Fruit fly (Drosophila melanogaster) whole organism, wandering third instar larva: ENCODE results near the gene Pmm2.

Experiments
- Abd-B ChIP-seq: fragments of >200 bp; optimal IDR thresholded peaks from 2 replicates; lab custom pipeline; 2017; ENCODE audit warnings: missing biosample characterization, missing genetic modification characterization
- CG32264 ChIP-seq: fragments of 200-800 bp; sonication (Bioruptor generic); optimal IDR thresholded peaks from 2 replicates; lab custom pipeline; 2016; ENCODE audit warnings: missing biosample characterization, missing genetic modification characterization
- CG9705 ChIP-seq: fragments of 200-800 bp; sonication (Bioruptor generic); optimal IDR thresholded peaks from 2 replicates; lab custom pipeline; 2018; ENCODE audit warnings: missing biosample characterization, mild to moderate bottlenecking, missing genetic modification characterization
- CrebA ChIP-seq: fragments of 200-800 bp; sonication (Bioruptor generic); optimal IDR thresholded peaks from 2 replicates; lab custom pipeline; 2016; ENCODE audit warnings: missing biosample characterization, mild to moderate bottlenecking, missing genetic modification characterization, borderline replicate concordance
- Dfd ChIP-seq: fragments of >200 bp; optimal IDR thresholded peaks from 2 replicates; lab custom pipeline; 2017; ENCODE audit warnings: missing biosample characterization, missing genetic modification characterization
- Dif ChIP-seq: fragments of 200-275, 200-300 bp; sonication (Bioruptor generic); optimal IDR thresholded peaks from 2 replicates; lab custom pipeline; 2018; ENCODE audit warnings: missing biosample characterization, missing genetic modification characterization; ENCODE audit not compliant: partially characterized antibody
- GATAd ChIP-seq: sonication (Bioruptor generic); optimal IDR thresholded peaks from 2 replicates; lab custom pipeline; 2016; ENCODE audit warnings: missing biosample characterization, missing genetic modification characterization
- HLH106 ChIP-seq: fragments of 200-800 bp; optimal IDR thresholded peaks from 3 replicates; lab custom pipeline; 2019; ENCODE audit warnings: missing biosample characterization, mild to moderate bottlenecking, missing genetic modification characterization, moderate library complexity
- Hnf4 ChIP-seq: fragments of 200-800 bp; sonication (Bioruptor generic); optimal IDR thresholded peaks from 2 replicates; lab custom pipeline; 2016; ENCODE audit warnings: missing biosample characterization, mild to moderate bottlenecking, missing genetic modification characterization
- Hr78 ChIP-seq: fragments of >200 bp; optimal IDR thresholded peaks from 2 replicates; lab custom pipeline; 2017; ENCODE audit warnings: missing biosample characterization, missing genetic modification characterization
- Hr83 ChIP-seq: fragments of 200-300 bp; sonication (Bioruptor generic); optimal IDR thresholded peaks from 2 replicates; lab custom pipeline; 2016; ENCODE audit warnings: missing biosample characterization, mild to moderate bottlenecking, missing genetic modification characterization, moderate library complexity; ENCODE audit not compliant: poor library complexity, severe bottlenecking
- Jra ChIP-seq: sonication (Bioruptor generic); optimal IDR thresholded peaks from 2 replicates; lab custom pipeline; 2016; ENCODE audit warnings: missing biosample characterization, missing genetic modification characterization
- Mio ChIP-seq: sonication (Bioruptor generic); optimal IDR thresholded peaks from 2 replicates; lab custom pipeline; 2016; ENCODE audit warnings: missing biosample characterization, missing genetic modification characterization
- Myc ChIP-seq: fragments of >200 bp; optimal IDR thresholded peaks from 2 replicates; lab custom pipeline; 2017
- N ChIP-seq: fragments of >200 bp; optimal IDR thresholded peaks from 2 replicates; lab custom pipeline; 2018; ENCODE audit warnings: missing biosample characterization, missing external identifiers, missing genetic modification characterization
- OdsH ChIP-seq: fragments of 200-800 bp; sonication (Bioruptor generic); optimal IDR thresholded peaks from 2 replicates; lab custom pipeline; 2016; ENCODE audit warnings: missing biosample characterization, mild to moderate bottlenecking, missing genetic modification characterization
- Rel ChIP-seq, 2 experiments: fragments of 200-800 bp; sonication (Bioruptor generic) in 1 of 2; optimal IDR thresholded peaks; 2 replicates in 1 of 2; 3 replicates in 1 of 2; lab custom pipeline; 2016 to 2019; ENCODE audit warnings: mild to moderate bottlenecking in 2 of 2, missing biosample characterization in 2 of 2, missing genetic modification characterization in 2 of 2, moderate library complexity in 1 of 2
- Sp1 ChIP-seq: fragments of 200-800 bp; sonication (Bioruptor generic); optimal IDR thresholded peaks from 3 replicates; lab custom pipeline; 2019; ENCODE audit warnings: missing biosample characterization, mild to moderate bottlenecking, missing genetic modification characterization, moderate library complexity
- Vsx2 ChIP-seq: fragments of 200-300, 225-300 bp; sonication (Bioruptor generic); optimal IDR thresholded peaks from 2 replicates; lab custom pipeline; 2018; ENCODE audit warnings: missing biosample characterization, missing genetic modification characterization; ENCODE audit not compliant: partially characterized antibody
- br ChIP-seq: fragments of 200-800 bp; sonication (Bioruptor generic); optimal IDR thresholded peaks from 2 replicates; lab custom pipeline; 2016; ENCODE audit warnings: missing biosample characterization, missing genetic modification characterization
- brk ChIP-seq: fragments of 200-800 bp; sonication (Bioruptor generic); optimal IDR thresholded peaks from 2 replicates; lab custom pipeline; 2016; ENCODE audit warnings: missing biosample characterization, mild to moderate bottlenecking, missing genetic modification characterization
- dl ChIP-seq, 2 experiments: fragments of 175-275, 200-275 bp in 1 of 2; fragments of 200-275 bp in 1 of 2; sonication (Bioruptor generic); optimal IDR thresholded peaks; lab custom pipeline; 2018; ENCODE audit warnings: mild to moderate bottlenecking in 2 of 2, missing biosample characterization in 2 of 2, missing genetic modification characterization in 2 of 2, moderate library complexity in 2 of 2; ENCODE audit not compliant: partially characterized antibody in 2 of 2, insufficient read depth in 1 of 2
- dmrt93B ChIP-seq: fragments of 200-800 bp; sonication (Bioruptor generic); optimal IDR thresholded peaks from 2 replicates; lab custom pipeline; 2018; ENCODE audit warnings: missing biosample characterization, mild to moderate bottlenecking, missing genetic modification characterization
- dsf ChIP-seq: sonication (Bioruptor generic); optimal IDR thresholded peaks from 2 replicates; lab custom pipeline; 2016; ENCODE audit warnings: missing biosample characterization, missing genetic modification characterization, borderline replicate concordance
- ey ChIP-seq: fragments of 200-800 bp; sonication (Bioruptor generic); optimal IDR thresholded peaks from 2 replicates; lab custom pipeline; 2016; ENCODE audit warnings: missing biosample characterization, missing genetic modification characterization
- foxo ChIP-seq, 2 experiments: fragments of 200-800 bp; sonication (Bioruptor generic); optimal IDR thresholded peaks; 2 replicates in 1 of 2; 3 replicates in 1 of 2; lab custom pipeline; 2016 to 2017; ENCODE audit warnings: missing biosample characterization in 2 of 2, missing genetic modification characterization in 2 of 2
- fru ChIP-seq: fragments of 200-800 bp; sonication (Bioruptor generic); optimal IDR thresholded peaks from 3 replicates; lab custom pipeline; 2016; ENCODE audit warnings: missing biosample characterization, mild to moderate bottlenecking, missing genetic modification characterization
- h ChIP-seq: fragments of 200-800 bp; sonication (Bioruptor generic); optimal IDR thresholded peaks from 3 replicates; lab custom pipeline; 2016; ENCODE audit warnings: missing biosample characterization, mild to moderate bottlenecking, missing genetic modification characterization
- jim ChIP-seq: fragments of 175-275, 200-325 bp; sonication (Bioruptor generic); optimal IDR thresholded peaks from 2 replicates; lab custom pipeline; 2016; ENCODE audit warnings: missing biosample characterization, mild to moderate bottlenecking, missing genetic modification characterization
- lola ChIP-seq: fragments of >200 bp; optimal IDR thresholded peaks from 2 replicates; lab custom pipeline; 2017; ENCODE audit warnings: missing biosample characterization, missing genetic modification characterization
- pan ChIP-seq: fragments of >200 bp; optimal IDR thresholded peaks from 2 replicates; lab custom pipeline; 2017
- psq ChIP-seq: fragments of 200-800 bp; sonication (Bioruptor generic); optimal IDR thresholded peaks from 3 replicates; lab custom pipeline; 2017; ENCODE audit warnings: missing biosample characterization, mild to moderate bottlenecking, missing genetic modification characterization, moderate library complexity
- rgr ChIP-seq: fragments of 200-800 bp; sonication (Bioruptor generic); optimal IDR thresholded peaks from 3 replicates; lab custom pipeline; 2016; ENCODE audit warnings: missing biosample characterization, mild to moderate bottlenecking, missing genetic modification characterization
- sage ChIP-seq: fragments of 200-800 bp; sonication (Bioruptor generic); optimal IDR thresholded peaks from 2 replicates; lab custom pipeline; 2016; ENCODE audit warnings: missing biosample characterization, mild to moderate bottlenecking, missing genetic modification characterization
- sv ChIP-seq: fragments of 200-800 bp; sonication (Bioruptor generic); optimal IDR thresholded peaks from 3 replicates; lab custom pipeline; 2016; ENCODE audit warnings: missing biosample characterization, missing genetic modification characterization
- tai ChIP-seq: sonication (Bioruptor generic); optimal IDR thresholded peaks from 2 replicates; lab custom pipeline; 2016; ENCODE audit warnings: missing biosample characterization, missing genetic modification characterization
- usp ChIP-seq: fragments of >200 bp; optimal IDR thresholded peaks from 2 replicates; lab custom pipeline; 2017; ENCODE audit warnings: missing biosample characterization, missing genetic modification characterization
- woc ChIP-seq: sonication (Bioruptor generic); optimal IDR thresholded peaks from 2 replicates; lab custom pipeline; 2016; ENCODE audit warnings: missing biosample characterization, mild to moderate bottlenecking, missing genetic modification characterization

Pmm2 gene

DNA sequence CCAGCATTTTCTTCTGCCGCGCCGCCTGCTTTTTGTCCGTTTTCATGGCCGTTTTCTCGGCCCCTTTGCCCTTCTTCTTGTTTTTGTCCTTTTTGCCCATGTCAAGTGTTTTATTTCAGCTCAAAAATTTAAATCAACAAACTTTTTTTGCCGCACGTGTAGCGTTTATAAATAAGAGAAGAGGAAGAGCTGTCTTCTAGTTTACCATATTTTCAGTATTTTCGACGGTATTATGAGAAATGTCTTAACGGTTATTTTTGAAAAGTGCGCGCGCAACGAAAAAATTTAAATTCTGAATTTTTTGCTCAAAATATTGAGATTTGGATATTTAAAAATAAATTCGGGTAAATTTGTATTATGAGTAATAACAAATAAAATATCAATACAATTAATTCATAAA is 2.7 kb downstream of the Pmm2 start, which contains the start of gene CG4069:
Gene CG4069 (minus strand): TSS at position 193 of the 400 bp plus-strand sequence.
- TF ChIP-seq Hr83 (GFP tag; lab: Kevin White, UChicago) (no peak), Myc (peak; percentile 31), N (GFP tag; lab: Kevin White, UChicago) (no peak)

DNA sequence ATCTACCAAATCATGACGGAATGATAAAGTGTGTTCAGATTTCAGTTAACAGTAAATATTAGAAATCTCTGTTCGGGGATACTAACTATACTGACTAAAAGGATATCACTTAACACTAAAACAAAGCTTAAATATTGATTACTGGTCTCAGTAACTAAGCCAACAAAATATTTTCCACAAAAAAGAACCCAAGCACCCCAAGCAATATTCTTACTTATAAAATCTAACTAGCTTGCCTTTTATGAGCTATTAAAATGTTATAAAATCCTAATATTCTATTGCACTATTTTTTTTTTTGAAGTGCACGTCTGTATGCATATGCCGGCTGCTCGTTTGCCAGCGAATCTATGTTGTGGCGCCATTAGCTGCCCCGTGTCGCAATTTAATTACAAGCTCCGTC is 15.1 kb downstream of the Pmm2 start:
- no peak for TF ChIP-seq fru (GFP tag; lab: Kevin White, UChicago)
- TF ChIP-seq foxo (GFP tag; optimal IDR thresholded peaks at IDR 0.05; lab: Kevin White, UChicago), result no peak
- no peak for TF ChIP-seq woc (GFP tag; lab: Kevin White, UChicago)
- TF ChIP-seq dmrt93B, result no peak
- no peak for TF ChIP-seq Mio (GFP tag; lab: Kevin White, UChicago)
- no peak for TF ChIP-seq psq (GFP tag; lab: Kevin White, UChicago)
- TF ChIP-seq sage, result no peak
- no peak for TF ChIP-seq Dif (GFP tag; lab: Kevin White, UChicago)
- TF ChIP-seq tai (GFP tag; lab: Kevin White, UChicago), result no peak
- TF ChIP-seq Dfd, result no peak
- no peak for TF ChIP-seq Myc
- no peak for TF ChIP-seq Hr83 (GFP tag; lab: Kevin White, UChicago)
- TF ChIP-seq usp (GFP tag; lab: Kevin White, UChicago), result no peak
- TF ChIP-seq Abd-B, result no peak
- TF ChIP-seq lola (GFP tag; lab: Kevin White, UChicago), result no peak
- no peak for TF ChIP-seq CG9705 (GFP tag; lab: Kevin White, UChicago)
- TF ChIP-seq HLH106 (tag; lab: Kevin White, UChicago), result no peak
- TF ChIP-seq ey (GFP tag; lab: Kevin White, UChicago), result no peak

DNA sequence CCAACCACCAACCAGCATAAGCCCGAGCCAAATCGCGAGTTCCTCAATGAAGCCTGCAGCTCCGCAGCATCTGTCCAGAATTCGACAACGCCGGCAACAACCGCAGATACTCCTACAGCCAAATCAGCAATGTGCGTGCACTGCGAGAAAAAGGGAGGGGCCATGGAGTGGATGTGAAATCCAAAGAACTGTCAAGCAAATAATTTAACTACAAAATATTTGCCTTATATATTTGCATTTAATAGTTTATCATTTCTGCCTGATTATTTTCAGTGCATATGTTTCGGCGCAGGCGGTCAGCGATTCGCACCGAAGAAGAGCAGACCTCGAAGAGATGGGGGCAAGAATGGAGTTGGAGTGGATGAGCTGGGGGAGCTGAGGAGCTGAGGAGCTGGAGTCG is 17.3 kb downstream of the Pmm2 start:
- TF ChIP-seq woc (GFP tag; lab: Kevin White, UChicago) (peak; percentile 71), CrebA (GFP tag; lab: Kevin White, UChicago) (peak; percentile 26), N (GFP tag; lab: Kevin White, UChicago) (no peak), Hr78 (GFP tag; lab: Kevin White, UChicago) (no peak), sage (peak; percentile 72), Myc (no peak), Vsx2 (GFP tag; lab: Kevin White, UChicago) (no peak), CG32264 (GFP tag; lab: Kevin White, UChicago) (peak; percentile 63), Rel (GFP tag; optimal IDR thresholded peaks at IDR 0.05; lab: Kevin White, UChicago) (no peak), Rel (tag; optimal IDR thresholded peaks at IDR 0.05; lab: Kevin White, UChicago) (no peak), pan (lab: Kevin White, UChicago) (no peak), Abd-B (no peak), dmrt93B (peak; percentile 58), Hnf4 (GFP tag; lab: Kevin White, UChicago) (peak; percentile 79), HLH106 (tag; lab: Kevin White, UChicago) (peak; percentile 77), Hr83 (GFP tag; lab: Kevin White, UChicago) (no peak), lola (GFP tag; lab: Kevin White, UChicago) (no peak), sv (no peak), Dfd (no peak), fru (GFP tag; lab: Kevin White, UChicago) (peak; percentile 85), Jra (peak; percentile 58), rgr (GFP tag; lab: Kevin White, UChicago) (peak; percentile 80), br (GFP tag; lab: Kevin White, UChicago) (peak; percentile 84), CG9705 (GFP tag; lab: Kevin White, UChicago) (peak; percentile 8), dsf (GFP tag; lab: Kevin White, UChicago) (no peak), tai (GFP tag; lab: Kevin White, UChicago) (peak; percentile 49), h (GFP tag; lab: Kevin White, UChicago) (peak; percentile 87), usp (GFP tag; lab: Kevin White, UChicago) (no peak), jim (GFP tag; lab: Kevin White, UChicago) (no peak), Sp1 (peak; percentile 73), dl (GFP tag; optimal IDR thresholded peaks at IDR 0.05; lab: Kevin White, UChicago; ENCODE audit: insufficient read depth in 1 of 2, partially characterized antibody in 2 of 2) (no peak), ey (GFP tag; lab: Kevin White, UChicago) (peak; percentile 81), GATAd (GFP tag; lab: Kevin White, UChicago) (no peak), Mio (GFP tag; lab: Kevin White, UChicago) (no peak), brk (GFP tag; lab: Kevin White, UChicago) (peak; percentile 66), Dif (GFP tag; lab: Kevin White, UChicago) (no peak), psq (GFP tag; lab: Kevin White, UChicago) (peak; percentile 71), OdsH (GFP tag; lab: Kevin White, UChicago) (peak; percentile 79), foxo (GFP tag; optimal IDR thresholded peaks at IDR 0.05; lab: Kevin White, UChicago) (peak; percentile 52 to 80)
